Fruit fly (Drosophila melanogaster) whole organism, embryonic: ENCODE results near the gene dsx.

Source experiments
- CG18262 ChIP-seq: fragments of 200-800 bp; optimal IDR thresholded peaks from 3 replicates; lab custom pipeline; 2019; ENCODE audit warnings: missing biosample characterization, mild to moderate bottlenecking, missing genetic modification characterization, moderate library complexity
- CG8478 ChIP-seq: fragments of >200 bp; optimal IDR thresholded peaks from 2 replicates; lab custom pipeline; 2018
- CG8924 ChIP-seq: fragments of 200-800 bp; optimal IDR thresholded peaks from 3 replicates; lab custom pipeline; 2019; ENCODE audit warnings: missing biosample characterization, mild to moderate bottlenecking, missing genetic modification characterization, moderate library complexity
- GATAe ChIP-seq: fragments of 200-800 bp; sonication (Bioruptor generic); conservative IDR thresholded peaks from 2 replicates; pipeline ENCODE4 v1.3.6; 2022; ENCODE audit warnings: missing biosample characterization, missing genetic modification characterization
- NFAT ChIP-seq: fragments of 200-800 bp; sonication (Bioruptor generic); IDR thresholded peaks from 2 replicates; pipeline ENCODE4 v1.3.6; 2022; ENCODE audit warnings: missing biosample characterization, missing genetic modification characterization
- Nf-YA ChIP-seq: fragments of 200-800 bp; sonication (Bioruptor generic); IDR thresholded peaks from 2 replicates; pipeline ENCODE4 v1.3.6; 2022; ENCODE audit warnings: missing biosample characterization, missing genetic modification characterization
- chm ChIP-seq: fragments of 200-800 bp; sonication (Bioruptor generic); IDR thresholded peaks from 2 replicates; pipeline ENCODE4 v1.3.6; 2022; ENCODE audit warnings: missing biosample characterization, missing genetic modification characterization
- chn ChIP-seq: fragments of 200-800 bp; sonication (Bioruptor generic); optimal IDR thresholded peaks from 2 replicates; lab custom pipeline; 2016; ENCODE audit warnings: missing biosample characterization, missing genetic modification characterization
- gt ChIP-seq: fragments of 200-800 bp; sonication (Bioruptor generic); IDR thresholded peaks from 2 replicates; pipeline ENCODE4 v1.3.6; 2022; ENCODE audit warnings: missing biosample characterization, missing genetic modification characterization
- p53 ChIP-seq: fragments of 200-800 bp; sonication (Bioruptor generic); optimal IDR thresholded peaks from 2 replicates; lab custom pipeline; 2016; ENCODE audit warnings: missing biosample characterization, missing genetic modification characterization

- TF ChIP-seq NFAT (GFP tag; lab: Robert Waterston, UW) (no peak), CG18262 (peak; percentile 92), chm (GFP tag; lab: Robert Waterston, UW) (no peak), gt (GFP tag; lab: Robert Waterston, UW) (no peak), Nf-YA (GFP tag; lab: Robert Waterston, UW) (no peak), GATAe (no peak), CG8478 (lab: Kevin White, UChicago) (peak; percentile 72), p53 (GFP tag; lab: Kevin White, UChicago) (no peak), chn (GFP tag; lab: Kevin White, UChicago) (peak; percentile 11), CG8924 (tag; lab: Kevin White, UChicago) (peak; percentile 47)
These were observed 4.3 kb downstream of the dsx start for dm6 chr3R:7962778-7963494.
